Worm (Caenorhabditis elegans): Measurements from ENCODE around the gene nhr-90.

DNA sequence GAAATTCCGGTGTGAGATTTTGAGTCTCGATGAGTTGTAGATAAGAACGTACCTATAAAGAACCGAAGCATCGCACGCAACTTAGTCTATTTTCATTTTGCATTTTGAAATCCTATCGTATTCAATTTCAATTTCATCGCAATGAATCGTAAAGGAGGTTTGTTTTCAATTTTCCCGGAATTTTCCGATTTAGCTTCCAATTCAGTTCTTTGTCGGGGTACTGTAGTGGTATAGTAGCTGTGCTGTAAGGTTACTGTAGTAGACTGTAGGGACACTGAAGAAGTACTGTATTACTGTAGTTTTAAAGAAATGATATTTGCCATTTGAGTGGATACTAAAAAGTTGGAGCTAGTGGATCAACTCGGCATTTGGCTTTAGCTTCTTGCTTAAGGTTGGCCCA, 10.5 kb upstream of the nhr-90 start:
- TF ChIP-seq nhr-76 (tag; optimal IDR thresholded peaks at IDR 0.05) (no peak), zip-8 (tag; optimal IDR thresholded peaks at IDR 0.05) (no peak), lin-13 (tag; optimal IDR thresholded peaks at IDR 0.05) (no peak), ceh-83 (GFP tag; optimal IDR thresholded peaks at IDR 0.05) (no peak), M03D4.4 (tag; optimal IDR thresholded peaks at IDR 0.05) (no peak), snpc-4 (tag; optimal IDR thresholded peaks at IDR 0.05) (no peak), blmp-1 (tag; optimal IDR thresholded peaks at IDR 0.05) (no peak), nhr-12 (tag; optimal IDR thresholded peaks at IDR 0.05) (no peak), elt-1 (tag; optimal IDR thresholded peaks at IDR 0.05; ENCODE audit: borderline replicate concordance, insufficient read depth) (no peak), mep-1 (tag; optimal IDR thresholded peaks at IDR 0.05) (no peak), bed-3 (GFP tag; optimal IDR thresholded peaks at IDR 0.05) (no peak), sptf-1 (tag; optimal IDR thresholded peaks at IDR 0.05) (no peak)

Data from whole organism, mixed stage, embryonic.